Worm (Caenorhabditis elegans) whole organism, early embryonic: ENCODE results near the gene slcr-46.1.

Experiments used
- B0310.2 ChIP-seq: sonication (generic microtip); optimal IDR thresholded peaks from 2 replicates; lab custom pipeline; 2016; ENCODE audit warnings: mild to moderate bottlenecking, missing genetic modification characterization, missing compliant biosample characterization
- aly-1 ChIP-seq: sonication (generic microtip); optimal IDR thresholded peaks from 2 replicates; lab custom pipeline; 2016; ENCODE audit warnings: missing genetic modification characterization, missing compliant biosample characterization
- ama-1 ChIP-seq: fragments of 150-350 bp; optimal IDR thresholded peaks from 2 replicates; lab custom pipeline; 2014
- ceh-13 ChIP-seq: fragments of 200-800 bp; sonication (Bioruptor generic); optimal IDR thresholded peaks from 2 replicates; lab custom pipeline; 2018; ENCODE audit warnings: mild to moderate bottlenecking, missing genetic modification characterization, missing compliant biosample characterization
- ceh-36 ChIP-seq: sonication (generic microtip); optimal IDR thresholded peaks from 2 replicates; lab custom pipeline; 2016; ENCODE audit warnings: missing genetic modification characterization, inconsistent platforms, missing compliant biosample characterization
- ets-7 ChIP-seq: sonication (generic microtip); optimal IDR thresholded peaks from 2 replicates; lab custom pipeline; 2016; ENCODE audit warnings: missing genotype, missing genetic modification characterization, missing compliant biosample characterization
- flt-1 ChIP-seq: fragments of 200-800 bp; sonication (Bioruptor generic); IDR thresholded peaks from 2 replicates; pipeline ENCODE4 v1.3.6; 2022; ENCODE audit warnings: missing genetic modification characterization, missing compliant biosample characterization
- hmbx-1 ChIP-seq: sonication (generic microtip); optimal IDR thresholded peaks from 2 replicates; lab custom pipeline; 2016; ENCODE audit warnings: mild to moderate bottlenecking, missing genetic modification characterization, missing compliant biosample characterization
- hmg-4 ChIP-seq: fragments of 200-800 bp; sonication (Bioruptor generic); optimal IDR thresholded peaks from 2 replicates; lab custom pipeline; 2018; ENCODE audit warnings: mild to moderate bottlenecking, missing genetic modification characterization, missing compliant biosample characterization
- hnd-1 ChIP-seq: sonication (generic microtip); optimal IDR thresholded peaks from 2 replicates; lab custom pipeline; 2016; ENCODE audit warnings: missing genetic modification characterization, missing compliant biosample characterization
- pes-1 ChIP-seq: fragments of 200-800 bp; sonication (Bioruptor generic); IDR thresholded peaks from 2 replicates; pipeline ENCODE4 v1.3.6; 2022; ENCODE audit warnings: missing genetic modification reagents, missing genetic modification characterization, missing compliant biosample characterization
- tbx-11 ChIP-seq: fragments of 200-800 bp; sonication (Bioruptor generic); IDR thresholded peaks from 2 replicates; pipeline ENCODE4 v1.3.6; 2022; ENCODE audit warnings: missing genetic modification characterization, missing compliant biosample characterization
- tbx-37 ChIP-seq: fragments of 200-800 bp; sonication (Bioruptor generic); conservative IDR thresholded peaks from 2 replicates; pipeline ENCODE4 v1.3.6; 2022; ENCODE audit warnings: missing genetic modification reagents, missing genetic modification characterization, missing compliant biosample characterization
- tra-4 ChIP-seq: sonication (generic microtip); optimal IDR thresholded peaks from 2 replicates; lab custom pipeline; 2017; ENCODE audit warnings: missing genetic modification characterization, missing compliant biosample characterization

DNA sequence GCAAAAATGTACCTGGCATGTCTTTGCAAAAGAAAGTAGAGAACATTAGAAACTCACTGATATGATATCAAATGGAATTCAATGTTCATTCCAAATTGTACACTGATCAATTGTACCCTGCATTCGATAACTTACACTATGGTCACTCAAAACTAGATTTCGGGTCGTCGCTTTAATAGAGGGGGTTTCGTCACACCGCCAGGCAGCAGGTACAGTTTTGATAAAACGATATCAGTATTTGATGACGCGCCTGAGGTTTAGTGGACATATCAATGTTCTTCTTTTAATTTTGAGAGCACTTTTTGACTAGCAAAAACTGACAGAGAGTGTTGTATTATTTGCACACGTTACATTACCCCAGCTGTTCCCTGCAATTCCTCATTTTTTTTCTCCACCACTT, 4.0 kb downstream of the slcr-46.1 start:
- TF ChIP-seq ceh-36: no peak
- no peak for TF ChIP-seq tra-4 (tag; lab: Kevin White, UChicago)
- TF ChIP-seq ama-1: no peak
- no peak for TF ChIP-seq B0310.2 (tag; lab: Kevin White, UChicago)
- no peak for TF ChIP-seq tbx-11 (GFP tag; lab: Robert Waterston, UW)
- TF ChIP-seq hnd-1: no peak
- TF ChIP-seq aly-1 (tag; lab: Kevin White, UChicago): no peak
- TF ChIP-seq tbx-37: no peak
- no peak for TF ChIP-seq hmbx-1 (tag; lab: Kevin White, UChicago)
- no peak for TF ChIP-seq pes-1 (GFP tag; lab: Robert Waterston, UW)
- TF ChIP-seq ceh-13 (GFP tag; lab: Kevin White, UChicago): no peak
- no peak for TF ChIP-seq flt-1 (GFP tag; lab: Robert Waterston, UW)
- TF ChIP-seq hmg-4 (GFP tag; lab: Kevin White, UChicago): no peak
- TF ChIP-seq ets-7 (tag; lab: Kevin White, UChicago): no peak
